Worm (Caenorhabditis elegans) whole organism, L2 larva: ENCODE measurements around the gene atfs-1.

Source experiments
- ZK546.5 ChIP-seq: sonication (generic microtip); optimal IDR thresholded peaks from 2 replicates; lab custom pipeline; 2017; ENCODE audit warnings: missing biosample characterization, missing genetic modification characterization
- dmd-4 ChIP-seq: sonication (generic microtip); optimal IDR thresholded peaks from 2 replicates; lab custom pipeline; 2017; ENCODE audit warnings: missing biosample characterization, missing genetic modification characterization
- elt-3 ChIP-seq: sonication (generic microtip); optimal IDR thresholded peaks from 2 replicates; lab custom pipeline; 2017; ENCODE audit warnings: missing biosample characterization, missing genetic modification characterization
- lin-13 ChIP-seq: fragments of 150-350 bp; optimal IDR thresholded peaks from 2 replicates; lab custom pipeline; 2014; ENCODE audit warnings: missing biosample characterization, missing genetic modification reagents, missing genetic modification characterization
- mbf-1 ChIP-seq: sonication (generic microtip); optimal IDR thresholded peaks from 2 replicates; lab custom pipeline; 2017; ENCODE audit warnings: missing biosample characterization, missing genetic modification characterization
- mdl-1 ChIP-seq, 2 experiments: fragments of 150-350 bp in 1 of 2; sonication (generic microtip) in 1 of 2; optimal IDR thresholded peaks; 2 replicates each; lab custom pipeline; 2017; ENCODE audit warnings: missing biosample characterization in 2 of 2, missing genetic modification characterization in 2 of 2
- nhr-77 ChIP-seq: fragments of 150-350 bp; optimal IDR thresholded peaks from 2 replicates; lab custom pipeline; 2014; ENCODE audit warnings: missing biosample characterization, missing genetic modification characterization
- unc-55 ChIP-seq: fragments of 150-350 bp; sonication (generic microtip); optimal IDR thresholded peaks from 3 replicates; lab custom pipeline; 2014; ENCODE audit warnings: missing biosample characterization, missing genetic modification reagents, missing genetic modification characterization
- zag-1 ChIP-seq: fragments of 150-350 bp; optimal IDR thresholded peaks from 2 replicates; lab custom pipeline; 2014; ENCODE audit warnings: missing biosample characterization, missing genetic modification characterization
- ztf-11 ChIP-seq: sonication (generic microtip); optimal IDR thresholded peaks from 2 replicates; lab custom pipeline; 2017; ENCODE audit warnings: missing biosample characterization, missing genetic modification characterization
- ztf-4 ChIP-seq: fragments of 150-350 bp; optimal IDR thresholded peaks from 2 replicates; lab custom pipeline; 2014; ENCODE audit warnings: missing biosample characterization, missing genetic modification characterization

ce11 chrV:14156468-14156867 is 37.0 kb upstream of the atfs-1 start, which contains the start of gene AH10.2:
- TF ChIP-seq unc-55 (GFP tag; lab: Kevin White, UChicago) (no peak), ZK546.5 (no peak), elt-3 (tag; lab: Kevin White, UChicago) (no peak), mdl-1 (tag; optimal IDR thresholded peaks at IDR 0.05; lab: Kevin White, UChicago) (no peak), ztf-4 (tag; lab: Kevin White, UChicago) (no peak), dmd-4 (tag; lab: Kevin White, UChicago) (no peak), ztf-11 (tag; lab: Kevin White, UChicago) (no peak), zag-1 (tag; lab: Kevin White, UChicago) (no peak), nhr-77 (tag; lab: Kevin White, UChicago) (no peak), lin-13 (no peak), mbf-1 (tag; lab: Kevin White, UChicago) (no peak)
